Fruit fly (Drosophila melanogaster) whole organism, embryonic: ENCODE results near the gene CG32161.

Experiments used
- ATbp ChIP-seq: fragments of 200-800 bp; sonication (Bioruptor generic); optimal IDR thresholded peaks from 2 replicates; lab custom pipeline; 2017; ENCODE audit warnings: missing biosample characterization, mild to moderate bottlenecking, missing genetic modification characterization, missing genetic modification reagents
- CG10267 ChIP-seq: fragments of 200-800 bp; sonication (Bioruptor generic); optimal IDR thresholded peaks from 2 replicates; lab custom pipeline; 2018; ENCODE audit warnings: missing biosample characterization, mild to moderate bottlenecking, missing genetic modification characterization, moderate library complexity
- CG10543 ChIP-seq: fragments of 200-800 bp; sonication (Bioruptor generic); optimal IDR thresholded peaks from 3 replicates; lab custom pipeline; 2017; ENCODE audit warnings: missing biosample characterization, mild to moderate bottlenecking, missing genetic modification characterization, moderate library complexity
- CG11398 ChIP-seq: fragments of 200-800 bp; sonication (Bioruptor generic); optimal IDR thresholded peaks from 2 replicates; lab custom pipeline; 2016; ENCODE audit warnings: missing biosample characterization, missing genetic modification characterization
- CG13296 ChIP-seq: fragments of 200-800 bp; sonication (Bioruptor generic); optimal IDR thresholded peaks from 3 replicates; lab custom pipeline; 2018; ENCODE audit warnings: missing biosample characterization, mild to moderate bottlenecking, missing genetic modification characterization
- CG14667 ChIP-seq: fragments of 200-800 bp; sonication (Bioruptor generic); IDR thresholded peaks from 2 replicates; pipeline ENCODE4 v1.3.6; 2022; ENCODE audit warnings: missing biosample characterization, missing genetic modification characterization
- CG15073 ChIP-seq: fragments of 200-800 bp; sonication (Bioruptor generic); optimal IDR thresholded peaks from 2 replicates; lab custom pipeline; 2016; ENCODE audit warnings: missing biosample characterization, missing genetic modification characterization
- CG2120 ChIP-seq: fragments of 200-800 bp; sonication (Bioruptor generic); optimal IDR thresholded peaks from 3 replicates; lab custom pipeline; 2016; ENCODE audit warnings: missing biosample characterization, missing genetic modification characterization
- CG2875 ChIP-seq: fragments of 200-800 bp; sonication (Bioruptor generic); optimal IDR thresholded peaks from 2 replicates; lab custom pipeline; 2017; ENCODE audit warnings: missing biosample characterization, mild to moderate bottlenecking, missing genetic modification characterization, missing genetic modification reagents
- CG30403 ChIP-seq: fragments of 200-800 bp; sonication (Bioruptor generic); optimal IDR thresholded peaks from 3 replicates; lab custom pipeline; 2016; ENCODE audit warnings: missing biosample characterization, missing genetic modification characterization
- CG31365 ChIP-seq: fragments of 200-800 bp; sonication (Bioruptor generic); optimal IDR thresholded peaks from 2 replicates; lab custom pipeline; 2018; ENCODE audit warnings: missing biosample characterization, mild to moderate bottlenecking, missing genetic modification characterization
- CG32532 ChIP-seq: fragments of 200-800 bp; sonication (Bioruptor generic); IDR thresholded peaks from 2 replicates; pipeline ENCODE4 v1.3.6; 2022; ENCODE audit warnings: missing biosample characterization, missing genetic modification characterization
- CG3281 ChIP-seq: fragments of 200-800 bp; sonication (Bioruptor generic); optimal IDR thresholded peaks from 3 replicates; lab custom pipeline; 2017; ENCODE audit warnings: missing biosample characterization, mild to moderate bottlenecking, missing genetic modification characterization
- CG4360 ChIP-seq: fragments of 200-800 bp; sonication (Bioruptor generic); IDR thresholded peaks from 2 replicates; pipeline ENCODE4 v1.3.6; 2022; ENCODE audit warnings: missing biosample characterization, missing genetic modification characterization
- CG5180 ChIP-seq: fragments of 200-800 bp; sonication (Bioruptor generic); optimal IDR thresholded peaks from 3 replicates; lab custom pipeline; 2017; ENCODE audit warnings: missing biosample characterization, missing genetic modification characterization, mild to moderate bottlenecking, moderate library complexity, missing genetic modification reagents
- CG6854 ChIP-seq: fragments of 200-800 bp; sonication (Bioruptor generic); optimal IDR thresholded peaks from 3 replicates; lab custom pipeline; 2017; ENCODE audit warnings: missing biosample characterization, mild to moderate bottlenecking, missing genetic modification characterization
- CG7786 ChIP-seq: fragments of 200-800 bp; sonication (Bioruptor generic); optimal IDR thresholded peaks from 2 replicates; lab custom pipeline; 2016; ENCODE audit warnings: missing biosample characterization, missing genetic modification characterization
- CG7963 ChIP-seq: fragments of 200-800 bp; sonication (Bioruptor generic); IDR thresholded peaks from 3 replicates; pipeline ENCODE4 v1.3.6; 2022; ENCODE audit warnings: missing biosample characterization, missing genetic modification characterization; ENCODE audit not compliant: partially characterized antibody
- CG8290 ChIP-seq, 3 experiments: fragments of 200-800 bp; sonication (Bioruptor generic); optimal IDR thresholded peaks; 2 replicates each; lab custom pipeline; 2016 to 2019; ENCODE audit warnings: missing biosample characterization in 3 of 3, missing genetic modification characterization in 3 of 3, mild to moderate bottlenecking in 2 of 3, moderate library complexity in 1 of 3
- CG9727 ChIP-seq: fragments of 200-800 bp; sonication (Bioruptor generic); optimal IDR thresholded peaks from 3 replicates; lab custom pipeline; 2017; ENCODE audit warnings: missing biosample characterization, mild to moderate bottlenecking, missing genetic modification characterization
- CG9932 ChIP-seq: fragments of 200-800 bp; sonication (Bioruptor generic); IDR thresholded peaks from 2 replicates; pipeline ENCODE4 v1.3.6; 2022; ENCODE audit warnings: missing biosample characterization, missing genetic modification characterization
- CkIIα-i1 ChIP-seq: fragments of 200-800 bp; sonication (Bioruptor generic); IDR thresholded peaks from 2 replicates; pipeline ENCODE4 v1.3.6; 2022; ENCODE audit warnings: missing biosample characterization, missing genetic modification characterization
- CoRest ChIP-seq: fragments of 200-800 bp; sonication (Bioruptor generic); optimal IDR thresholded peaks from 3 replicates; lab custom pipeline; 2018; ENCODE audit warnings: missing biosample characterization, mild to moderate bottlenecking, missing genetic modification characterization, moderate library complexity
- Dbx ChIP-seq: fragments of 200-800 bp; sonication (Bioruptor generic); IDR thresholded peaks from 3 replicates; pipeline ENCODE4 v1.3.6; 2022; ENCODE audit warnings: missing biosample characterization, missing genetic modification characterization
- Med ChIP-seq: fragments of 200-800 bp; sonication (Bioruptor generic); peaks from one replicate; lab custom pipeline; 2016; ENCODE audit warnings: missing biosample characterization, missing genetic modification characterization, mild to moderate bottlenecking, inconsistent platforms, moderate library complexity
- Meics ChIP-seq: fragments of 200-800 bp; sonication (Bioruptor generic); optimal IDR thresholded peaks from 2 replicates; lab custom pipeline; 2017; ENCODE audit warnings: missing biosample characterization, mild to moderate bottlenecking, missing genetic modification characterization
- Mrtf ChIP-seq: fragments of 200-800 bp; sonication (Bioruptor generic); IDR thresholded peaks from 3 replicates; pipeline ENCODE4 v1.3.6; 2022; ENCODE audit warnings: missing biosample characterization, missing genetic modification characterization
- Nf-YC ChIP-seq: fragments of 200-800 bp; optimal IDR thresholded peaks from 3 replicates; lab custom pipeline; 2019; ENCODE audit warnings: missing biosample characterization, mild to moderate bottlenecking, missing genetic modification characterization, moderate library complexity
- Pdp1 ChIP-seq, 2 experiments: fragments of 200-800 bp; sonication (Bioruptor generic); optimal IDR thresholded peaks; 3 replicates each; lab custom pipeline; 2016; ENCODE audit warnings: missing biosample characterization in 2 of 2, missing genetic modification characterization in 2 of 2, mild to moderate bottlenecking in 1 of 2, moderate library complexity in 1 of 2
- Rfx ChIP-seq: fragments of 200-800 bp; sonication (Bioruptor generic); IDR thresholded peaks from 2 replicates; pipeline ENCODE4 v1.3.6; 2022; ENCODE audit warnings: missing biosample characterization, missing genetic modification characterization
- Rx ChIP-seq: fragments of 200-800 bp; sonication (Bioruptor generic); IDR thresholded peaks from 2 replicates; pipeline ENCODE4 v1.3.6; 2022; ENCODE audit warnings: missing biosample characterization, missing genetic modification characterization
- Sin3A ChIP-seq: fragments of >200 bp; optimal IDR thresholded peaks from 2 replicates; lab custom pipeline; 2018
- Spps ChIP-seq: fragments of 200-800 bp; sonication (Bioruptor generic); optimal IDR thresholded peaks from 2 replicates; lab custom pipeline; 2018; ENCODE audit warnings: missing biosample characterization, mild to moderate bottlenecking, missing genetic modification characterization
- chinmo ChIP-seq: fragments of 200-800 bp; sonication (Bioruptor generic); IDR thresholded peaks from 4 replicates; pipeline ENCODE4 v1.3.6; 2022; ENCODE audit warnings: missing biosample characterization, missing genetic modification characterization; ENCODE audit not compliant: partially characterized antibody
- gsb-n ChIP-seq: fragments of 200-800 bp; sonication (Bioruptor generic); optimal IDR thresholded peaks from 3 replicates; lab custom pipeline; 2018; ENCODE audit warnings: missing biosample characterization, mild to moderate bottlenecking, missing genetic modification characterization
- jigr1 ChIP-seq: fragments of 200-800 bp; sonication (Bioruptor generic); IDR thresholded peaks from 3 replicates; pipeline ENCODE4 v1.3.6; 2022; ENCODE audit warnings: missing biosample characterization, missing genetic modification characterization
- jing ChIP-seq: fragments of 200-800 bp; sonication (Bioruptor generic); optimal IDR thresholded peaks from 2 replicates; lab custom pipeline; 2018; ENCODE audit warnings: missing biosample characterization, mild to moderate bottlenecking, missing genetic modification characterization
- kni ChIP-seq: fragments of 200-800 bp; sonication (Bioruptor generic); optimal IDR thresholded peaks from 3 replicates; lab custom pipeline; 2017; ENCODE audit warnings: mild to moderate bottlenecking, missing biosample characterization, missing genetic modification reagents, missing genetic modification characterization
- lab ChIP-seq: fragments of 200-800 bp; sonication (Bioruptor generic); optimal IDR thresholded peaks from 3 replicates; lab custom pipeline; 2017; ENCODE audit warnings: missing biosample characterization, missing genetic modification characterization, mild to moderate bottlenecking, moderate library complexity, missing genetic modification reagents
- lilli ChIP-seq: fragments of 200-800 bp; sonication (Bioruptor generic); optimal IDR thresholded peaks from 3 replicates; lab custom pipeline; 2016; ENCODE audit warnings: missing biosample characterization, missing genetic modification characterization
- luna ChIP-seq: fragments of 200-800 bp; sonication (Bioruptor generic); optimal IDR thresholded peaks from 2 replicates; lab custom pipeline; 2016; ENCODE audit warnings: missing biosample characterization, missing genetic modification characterization
- oc ChIP-seq: fragments of 200-800 bp; sonication (Bioruptor generic); optimal IDR thresholded peaks from 2 replicates; lab custom pipeline; 2018; ENCODE audit warnings: missing biosample characterization, mild to moderate bottlenecking, missing genetic modification characterization, moderate library complexity
- peb ChIP-seq: fragments of 200-800 bp; sonication (Bioruptor generic); IDR thresholded peaks from 2 replicates; pipeline ENCODE4 v1.3.6; 2022; ENCODE audit warnings: missing biosample characterization, missing genetic modification characterization
- schlank ChIP-seq: fragments of 200-800 bp; sonication (Bioruptor generic); optimal IDR thresholded peaks from 2 replicates; lab custom pipeline; 2018; ENCODE audit warnings: missing biosample characterization, mild to moderate bottlenecking, missing genetic modification characterization
- slbo ChIP-seq: fragments of 200-800 bp; sonication (Bioruptor generic); IDR thresholded peaks from 2 replicates; pipeline ENCODE4 v1.3.6; 2022; ENCODE audit warnings: missing biosample characterization, missing genetic modification characterization
- sob ChIP-seq: fragments of 200-800 bp; sonication (Bioruptor generic); IDR thresholded peaks from 2 replicates; pipeline ENCODE4 v1.3.6; 2022; ENCODE audit warnings: missing biosample characterization, missing genetic modification characterization
- tll ChIP-seq, 2 experiments: fragments of 200-800 bp in 1 of 2; fragments of >200 bp in 1 of 2; sonication (Bioruptor generic) in 1 of 2; optimal IDR thresholded peaks; 2 replicates each; lab custom pipeline; 2017 to 2019; ENCODE audit warnings: missing biosample characterization in 2 of 2, missing genetic modification characterization in 2 of 2, mild to moderate bottlenecking in 1 of 2, moderate library complexity in 1 of 2
- tup ChIP-seq: fragments of 200-800 bp; sonication (Bioruptor generic); optimal IDR thresholded peaks from 2 replicates; lab custom pipeline; 2016; ENCODE audit warnings: missing biosample characterization, mild to moderate bottlenecking, missing genetic modification characterization, moderate library complexity
- vfl ChIP-seq: fragments of 200-800 bp; sonication (Bioruptor generic); optimal IDR thresholded peaks from 2 replicates; lab custom pipeline; 2016; ENCODE audit warnings: missing biosample characterization, missing genetic modification characterization

The CG32161 gene

DNA sequence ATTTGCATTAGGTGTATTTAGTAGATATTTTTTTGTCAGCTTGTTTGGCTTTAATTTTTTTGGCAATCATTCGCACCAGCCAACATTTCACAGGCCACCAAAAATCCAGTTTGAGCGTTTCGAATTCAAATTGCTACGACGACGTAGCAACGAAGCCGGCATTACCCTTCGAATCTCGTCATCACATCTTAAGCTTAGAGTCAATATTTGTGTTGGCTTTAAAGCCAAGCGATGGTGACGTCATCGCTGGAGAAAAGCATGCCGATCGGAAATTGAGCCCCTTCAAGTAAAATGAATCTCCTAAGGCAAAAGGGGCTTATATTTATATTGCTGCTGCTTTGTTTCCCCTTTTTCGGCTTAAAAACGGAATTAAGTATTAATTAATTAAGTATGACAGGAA lies 25.6 kb downstream of the CG32161 start:
- 0 out of 4 replicates have a peak, but pooled peaks have one; percentile 46 for TF ChIP-seq chinmo (GFP tag; lab: Robert Waterston, UW)
- TF ChIP-seq CG11398 (GFP tag; lab: Kevin White, UChicago), result no peak
- TF ChIP-seq slbo, result peak; percentile 22; the same call in 1 of the 2 replicates
- peak; percentile 38 for TF ChIP-seq CG2120 (GFP tag; lab: Kevin White, UChicago)
- TF ChIP-seq Rfx, result peak; percentile 36
- peak; percentile 32 for TF ChIP-seq CG3281 (GFP tag; lab: Kevin White, UChicago)
- TF ChIP-seq gsb-n (tag; lab: Kevin White, UChicago), result no peak
- TF ChIP-seq tll (GFP tag; optimal IDR thresholded peaks at IDR 0.05; lab: Kevin White, UChicago), result no peak
- no peak for TF ChIP-seq luna (GFP tag; lab: Kevin White, UChicago)
- no peak for TF ChIP-seq Rx (GFP tag; lab: Robert Waterston, UW)
- TF ChIP-seq CG7963 (GFP tag; lab: Robert Waterston, UW), result no peak
- no peak for TF ChIP-seq CG10267 (tag; lab: Kevin White, UChicago)
- TF ChIP-seq peb (GFP tag; lab: Robert Waterston, UW), result no peak
- no peak for TF ChIP-seq Pdp1 (GFP tag; optimal IDR thresholded peaks at IDR 0.05; lab: Kevin White, UChicago)
- peak; percentile 53 for TF ChIP-seq Med (GFP tag; lab: Kevin White, UChicago)
- 0 out of 2 replicates have a peak, but pooled peaks have one; percentile 8 for TF ChIP-seq CG32532 (GFP tag; lab: Robert Waterston, UW)
- peak; percentile 34 for TF ChIP-seq oc
- 0 out of 2 replicates have a peak, but pooled peaks have one; percentile 8 for TF ChIP-seq CG9932 (GFP tag; lab: Robert Waterston, UW)
- TF ChIP-seq CG8290 (GFP tag; optimal IDR thresholded peaks at IDR 0.05; lab: Kevin White, UChicago), result no peak
- TF ChIP-seq CG8290 (tag; optimal IDR thresholded peaks at IDR 0.05; lab: Kevin White, UChicago), result peak in 1 of 2 experiments; percentile 13
- peak; percentile 51 for TF ChIP-seq lab (GFP tag; lab: Kevin White, UChicago)
- TF ChIP-seq jing (GFP tag; lab: Kevin White, UChicago), result no peak
- no peak for TF ChIP-seq Spps (tag; lab: Kevin White, UChicago)
- TF ChIP-seq CkIIα-i1, result no peak
- no peak for TF ChIP-seq Sin3A (lab: Kevin White, UChicago)

DNA sequence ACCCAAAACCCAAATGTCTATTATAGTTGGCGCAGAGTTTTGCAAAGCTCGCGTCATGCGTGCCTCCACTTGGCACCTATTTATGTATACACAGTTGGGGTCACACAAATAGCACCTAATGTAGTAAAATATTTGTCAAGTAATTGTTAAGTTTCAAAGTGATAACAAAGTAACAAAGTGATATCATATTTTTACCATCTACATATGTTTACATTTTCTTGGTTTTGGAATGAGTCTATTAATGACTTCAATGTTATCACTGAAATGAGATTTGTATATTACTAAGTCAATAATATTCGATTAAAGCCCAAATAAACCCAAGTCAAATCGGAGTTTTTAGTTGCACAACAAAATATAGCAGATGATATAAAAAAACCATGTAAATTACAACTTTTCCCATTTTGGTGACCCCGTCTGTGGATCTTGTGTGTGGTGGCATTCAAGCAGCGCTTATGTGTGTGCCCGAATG lies 26.5 kb downstream of the CG32161 start:
- TF ChIP-seq vfl (peak; percentile 48), CG2875 (peak; percentile 41), kni (GFP tag; lab: Kevin White, UChicago) (no peak), Nf-YC (tag; lab: Kevin White, UChicago) (peak; percentile 60), CG31365 (tag; lab: Kevin White, UChicago) (peak; percentile 2), sob (GFP tag; lab: Robert Waterston, UW) (peak; percentile 39; the same call in 1 of the 2 replicates), CoRest (tag; lab: Kevin White, UChicago) (peak; percentile 82), CG7786 (GFP tag; lab: Kevin White, UChicago) (peak; percentile 43), CG6854 (peak; percentile 72), Dbx (GFP tag; lab: Robert Waterston, UW) (peak; percentile 48; the same call in 1 of the 3 replicates), CG14667 (GFP tag; lab: Robert Waterston, UW) (peak; percentile 33; the same call in 1 of the 2 replicates), CG4360 (GFP tag; lab: Robert Waterston, UW) (no peak), Meics (GFP tag; lab: Kevin White, UChicago) (peak; percentile 78), ATbp (peak; percentile 61), tup (GFP tag; lab: Kevin White, UChicago) (no peak), CG15073 (GFP tag; lab: Kevin White, UChicago) (no peak), CG10543 (GFP tag; lab: Kevin White, UChicago) (peak; percentile 20), CG30403 (peak; percentile 74), CG5180 (GFP tag; lab: Kevin White, UChicago) (peak; percentile 84), schlank (tag; lab: Kevin White, UChicago) (peak; percentile 22), Mrtf (GFP tag; lab: Robert Waterston, UW) (0 out of 3 replicates have a peak, but pooled peaks have one; percentile 34), CG9727 (GFP tag; lab: Kevin White, UChicago) (peak; percentile 62), lilli (peak; percentile 73), jigr1 (GFP tag; lab: Robert Waterston, UW) (peak; percentile 22; the same call in 1 of the 3 replicates), CG13296 (GFP tag; lab: Kevin White, UChicago) (peak; percentile 82)
